Worm (Caenorhabditis elegans) whole organism, L3 larva: ENCODE measurements around the gene toe-2.

Experiments used
- aly-2 ChIP-seq: fragments of 150-350 bp; optimal IDR thresholded peaks from 2 replicates; lab custom pipeline; 2014; ENCODE audit warnings: missing biosample characterization, missing genetic modification characterization
- ama-1 ChIP-seq: fragments of 150-350 bp; optimal IDR thresholded peaks from 2 replicates; lab custom pipeline; 2018
- ceh-16 ChIP-seq: sonication (generic microtip); optimal IDR thresholded peaks from 2 replicates; lab custom pipeline; 2017; ENCODE audit warnings: missing biosample characterization, missing genetic modification characterization
- ceh-28 ChIP-seq: fragments of 150-350 bp; optimal IDR thresholded peaks from 2 replicates; lab custom pipeline; 2014; ENCODE audit warnings: missing biosample characterization, missing genetic modification reagents, missing genetic modification characterization
- ceh-82 ChIP-seq: fragments of 150-350 bp; optimal IDR thresholded peaks from 2 replicates; lab custom pipeline; 2014; ENCODE audit warnings: missing biosample characterization, missing genetic modification characterization
- ceh-9 ChIP-seq: sonication (generic microtip); optimal IDR thresholded peaks from 2 replicates; lab custom pipeline; 2018; ENCODE audit warnings: missing biosample characterization, missing genetic modification characterization
- daf-12 ChIP-seq: fragments of 150-350 bp; optimal IDR thresholded peaks from 2 replicates; lab custom pipeline; 2014; ENCODE audit warnings: missing biosample characterization, missing genetic modification reagents, missing genetic modification characterization
- egl-27 ChIP-seq: sonication (generic microtip); optimal IDR thresholded peaks from 4 replicates; lab custom pipeline; 2017; ENCODE audit warnings: missing biosample characterization, missing genetic modification reagents, missing genetic modification characterization
- egl-5 ChIP-seq: fragments of 150-350 bp; optimal IDR thresholded peaks from 2 replicates; lab custom pipeline; 2017; ENCODE audit warnings: missing biosample characterization, missing genetic modification reagents, missing genetic modification characterization, inconsistent platforms
- elt-1 ChIP-seq: fragments of 150-350 bp; optimal IDR thresholded peaks from 2 replicates; lab custom pipeline; 2014; ENCODE audit warnings: missing biosample characterization, missing genetic modification characterization
- elt-2 ChIP-seq: sonication (generic microtip); optimal IDR thresholded peaks from 2 replicates; lab custom pipeline; 2016; ENCODE audit warnings: missing genetic modification reagents, mild to moderate bottlenecking, missing genetic modification characterization, missing compliant biosample characterization
- eor-1 ChIP-seq, 2 experiments: fragments of 150-350 bp; optimal IDR thresholded peaks; 2 replicates each; lab custom pipeline; 2014 to 2018; ENCODE audit warnings: missing biosample characterization in 2 of 2, missing genetic modification characterization in 2 of 2
- fkh-10 ChIP-seq: sonication (generic microtip); optimal IDR thresholded peaks from 2 replicates; lab custom pipeline; 2017; ENCODE audit warnings: missing biosample characterization, missing genetic modification reagents, missing genetic modification characterization
- fkh-2 ChIP-seq: fragments of 150-350 bp; optimal IDR thresholded peaks from 2 replicates; lab custom pipeline; 2014; ENCODE audit warnings: missing biosample characterization, missing genetic modification reagents, missing genetic modification characterization
- fos-1 ChIP-seq: fragments of 150-350 bp; optimal IDR thresholded peaks from 2 replicates; lab custom pipeline; 2014; ENCODE audit warnings: missing biosample characterization, missing genetic modification characterization
- hmg-11 ChIP-seq: sonication (generic microtip); optimal IDR thresholded peaks from 2 replicates; lab custom pipeline; 2016; ENCODE audit warnings: missing genetic modification characterization, missing compliant biosample characterization
- lin-15B ChIP-seq: fragments of 150-350 bp; optimal IDR thresholded peaks from 2 replicates; lab custom pipeline; 2014; ENCODE audit warnings: missing biosample characterization, missing genetic modification characterization
- lin-39 ChIP-seq: fragments of 150-350 bp; optimal IDR thresholded peaks from 2 replicates; lab custom pipeline; 2018; ENCODE audit warnings: missing biosample characterization, missing genetic modification reagents, missing genetic modification characterization
- mdl-1 ChIP-seq: fragments of 150-350 bp; optimal IDR thresholded peaks from 2 replicates; lab custom pipeline; 2014; ENCODE audit warnings: missing biosample characterization, missing genetic modification characterization
- nfya-1 ChIP-seq: sonication (generic microtip); optimal IDR thresholded peaks from 2 replicates; lab custom pipeline; 2017; ENCODE audit warnings: missing genetic modification characterization, mild to moderate bottlenecking, missing compliant biosample characterization, antibody characterized with exemption, moderate library complexity; ENCODE audit not compliant: insufficient read depth
- nhr-11 ChIP-seq: fragments of 150-350 bp; optimal IDR thresholded peaks from 2 replicates; lab custom pipeline; 2014; ENCODE audit warnings: missing biosample characterization, missing genetic modification characterization
- nhr-12 ChIP-seq: fragments of 150-350 bp; optimal IDR thresholded peaks from 2 replicates; lab custom pipeline; 2014; ENCODE audit warnings: missing biosample characterization, missing genetic modification characterization
- nhr-237 ChIP-seq: fragments of 150-350 bp; optimal IDR thresholded peaks from 2 replicates; lab custom pipeline; 2014; ENCODE audit warnings: missing biosample characterization, missing genetic modification characterization
- nhr-67 ChIP-seq: fragments of 150-350 bp; optimal IDR thresholded peaks from 2 replicates; lab custom pipeline; 2014; ENCODE audit warnings: missing biosample characterization, missing genetic modification characterization
- nhr-76 ChIP-seq: fragments of 150-350 bp; sonication (generic microtip); optimal IDR thresholded peaks from 5 replicates; lab custom pipeline; 2014; ENCODE audit warnings: missing biosample characterization, missing genetic modification characterization
- nhr-77 ChIP-seq: fragments of 150-350 bp; optimal IDR thresholded peaks from 2 replicates; lab custom pipeline; 2014; ENCODE audit warnings: missing biosample characterization, missing genetic modification characterization
- pha-4 ChIP-seq: fragments of 150-350 bp; optimal IDR thresholded peaks from 2 replicates; lab custom pipeline; 2014; ENCODE audit warnings: missing biosample characterization, missing genetic modification reagents, missing genetic modification characterization
- pqm-1 ChIP-seq: fragments of 150-350 bp; optimal IDR thresholded peaks from 2 replicates; lab custom pipeline; 2017; ENCODE audit warnings: missing biosample characterization, missing genetic modification characterization, inconsistent platforms
- skn-1 ChIP-seq: fragments of 150-350 bp; optimal IDR thresholded peaks from 2 replicates; lab custom pipeline; 2014; ENCODE audit warnings: missing biosample characterization, missing genetic modification characterization
- snpc-4 ChIP-seq: fragments of 150-350 bp; optimal IDR thresholded peaks from 2 replicates; lab custom pipeline; 2014; ENCODE audit warnings: missing biosample characterization, missing genetic modification characterization
- tbx-2 ChIP-seq: sonication (generic microtip); optimal IDR thresholded peaks from 2 replicates; lab custom pipeline; 2016; ENCODE audit warnings: mild to moderate bottlenecking, missing genetic modification characterization, missing compliant biosample characterization
- unc-62 ChIP-seq: fragments of 150-350 bp; sonication (generic microtip); optimal IDR thresholded peaks from 4 replicates; lab custom pipeline; 2014; ENCODE audit warnings: missing biosample characterization, missing genetic modification reagents, missing genetic modification characterization
- zag-1 ChIP-seq: fragments of 150-350 bp; optimal IDR thresholded peaks from 2 replicates; lab custom pipeline; 2014; ENCODE audit warnings: missing biosample characterization, missing genetic modification characterization

toe-2 gene

ce11 chrII:6513911-6514310, 7.3 kb downstream of the toe-2 start, which contains the start of gene R05G9R.1:
R05G9R.1 (minus strand) TSS chrII:6514011.
- TF ChIP-seq ceh-82 = no peak
- no peak for TF ChIP-seq ama-1
- no peak for TF ChIP-seq elt-2 (tag; lab: Kevin White, UChicago)
- TF ChIP-seq elt-1 (tag; lab: Kevin White, UChicago) = no peak
- TF ChIP-seq fkh-2 = no peak
- TF ChIP-seq ceh-16 (tag; lab: Kevin White, UChicago) = no peak
- no peak for TF ChIP-seq aly-2
- no peak for TF ChIP-seq egl-5
- TF ChIP-seq skn-1 (tag; lab: Kevin White, UChicago) = no peak
- no peak for TF ChIP-seq nhr-76 (tag; lab: Kevin White, UChicago)
- TF ChIP-seq lin-15B (tag; lab: Kevin White, UChicago) = no peak
- no peak for TF ChIP-seq ceh-28

ce11 chrII:6513357-6513756, 7.8 kb downstream of the toe-2 start:
- TF ChIP-seq nhr-77 (tag; lab: Kevin White, UChicago) (no peak), egl-5 (no peak), aly-2 (no peak), snpc-4 (tag; lab: Kevin White, UChicago) (no peak), nhr-76 (tag; lab: Kevin White, UChicago) (no peak), ceh-16 (tag; lab: Kevin White, UChicago) (no peak), skn-1 (tag; lab: Kevin White, UChicago) (no peak), hmg-11 (no peak)

ce11 chrII:6502826-6503225, 18.4 kb downstream of the toe-2 start, which contains the start of gene R05G9.1:
R05G9.1 (plus strand) TSS chrII:6503168.
- TF ChIP-seq egl-5 (no peak), unc-62 (GFP tag; lab: Kevin White, UChicago) (no peak), skn-1 (tag; lab: Kevin White, UChicago) (no peak), egl-27 (tag; lab: Kevin White, UChicago) (no peak), nhr-67 (no peak), nhr-12 (no peak), lin-39 (no peak), elt-2 (tag; lab: Kevin White, UChicago) (no peak), mdl-1 (tag; lab: Kevin White, UChicago) (no peak), tbx-2 (tag; lab: Kevin White, UChicago) (no peak), fos-1 (tag; lab: Kevin White, UChicago) (no peak)

ce11 chrII:6501420-6501819, 19.8 kb downstream of the toe-2 start, which contains the start of gene R05G9.3:
R05G9.3 (minus strand) TSS chrII:6501520.
- no peak for TF ChIP-seq hmg-11
- no peak for TF ChIP-seq nhr-11 (tag; lab: Kevin White, UChicago)
- TF ChIP-seq pqm-1 (tag; lab: Kevin White, UChicago) = no peak
- no peak for TF ChIP-seq elt-1 (tag; lab: Kevin White, UChicago)
- TF ChIP-seq daf-12 (tag; lab: Kevin White, UChicago) = no peak
- no peak for TF ChIP-seq nhr-237
- TF ChIP-seq zag-1 (tag; lab: Kevin White, UChicago) = no peak
- TF ChIP-seq, all 47 proteins: peak for 0

- TF ChIP-seq tbx-2 (tag; lab: Kevin White, UChicago) = no peak
- no peak for TF ChIP-seq zag-1 (tag; lab: Kevin White, UChicago)
Measured at ce11 chrII:6500161-6500560, 21.0 kb downstream of the toe-2 start, which contains the start of gene R05G9.5. R05G9.5 (minus strand) TSS chrII:6500261.

ce11 chrII:6499067-6499466, 22.1 kb downstream of the toe-2 start, which contains the start of gene twk-49:
twk-49 (minus strand) TSS chrII:6499167.
- TF ChIP-seq snpc-4 (tag; lab: Kevin White, UChicago) = no peak
- TF ChIP-seq lin-15B (tag; lab: Kevin White, UChicago) = no peak
- TF ChIP-seq aly-2 = no peak
- no peak for TF ChIP-seq fkh-2
- no peak for TF ChIP-seq nfya-1 (tag; lab: Kevin White, UChicago)
- TF ChIP-seq hmg-11 = no peak
- no peak for TF ChIP-seq fkh-10 (GFP tag; lab: Kevin White, UChicago)
- no peak for TF ChIP-seq elt-1 (tag; lab: Kevin White, UChicago)
- TF ChIP-seq ceh-9 (tag; lab: Kevin White, UChicago) = no peak
- no peak for TF ChIP-seq nhr-77 (tag; lab: Kevin White, UChicago)
- TF ChIP-seq nhr-12 = no peak
- TF ChIP-seq pha-4 (tag; lab: Kevin White, UChicago) = no peak
- no peak for TF ChIP-seq eor-1 (tag; optimal IDR thresholded peaks at IDR 0.05; lab: Kevin White, UChicago)
- TF ChIP-seq lin-39 = no peak
- TF ChIP-seq egl-5 = no peak
- no peak for TF ChIP-seq nhr-67
- no peak for TF ChIP-seq tbx-2 (tag; lab: Kevin White, UChicago)
- TF ChIP-seq elt-2 (tag; lab: Kevin White, UChicago) = no peak
- TF ChIP-seq skn-1 (tag; lab: Kevin White, UChicago) = no peak
- TF ChIP-seq, all 47 proteins: peak for 0
